Worm (Caenorhabditis elegans) whole organism, late embryonic: ENCODE measurements around the gene sek-3.

Experiments
- Y22D7AL.16 ChIP-seq: sonication (generic microtip); optimal IDR thresholded peaks from 2 replicates; lab custom pipeline; 2016; ENCODE audit warnings: missing genetic modification characterization, missing compliant biosample characterization
- che-1 ChIP-seq: sonication (generic microtip); optimal IDR thresholded peaks from 2 replicates; lab custom pipeline; 2016; ENCODE audit warnings: mild to moderate bottlenecking, missing genetic modification characterization, missing compliant biosample characterization
- hlh-8 ChIP-seq: sonication (generic microtip); optimal IDR thresholded peaks from 2 replicates; lab custom pipeline; 2016; ENCODE audit warnings: missing genotype, missing genetic modification characterization, missing compliant biosample characterization
- nhr-11 ChIP-seq: fragments of 150-350 bp; optimal IDR thresholded peaks from 2 replicates; lab custom pipeline; 2014; ENCODE audit warnings: missing biosample characterization, missing genetic modification characterization
- pha-4 ChIP-seq: fragments of 150-350 bp; optimal IDR thresholded peaks from 2 replicates; lab custom pipeline; 2018; ENCODE audit warnings: missing biosample characterization, missing genetic modification reagents, missing genetic modification characterization

DNA sequence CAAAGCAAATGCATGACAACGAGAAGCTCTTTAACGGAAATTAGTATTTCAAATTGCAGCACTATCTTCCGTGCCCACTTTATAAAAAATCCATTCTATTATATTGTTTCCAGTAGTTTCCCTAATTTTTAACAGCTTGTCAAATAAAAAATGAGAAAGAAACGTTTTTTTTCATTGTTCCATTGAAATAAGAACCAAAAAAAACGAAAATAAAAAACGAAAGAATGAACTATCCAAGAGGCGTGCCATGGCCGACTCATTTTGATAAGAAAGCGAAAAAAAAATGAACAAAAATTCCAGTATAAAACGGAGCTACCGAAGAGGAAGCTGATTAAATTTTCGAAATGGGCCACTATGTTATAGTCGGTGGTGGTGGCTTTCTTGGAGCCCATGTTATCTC is 12.8 kb upstream of the sek-3 start, which contains the start of gene hsd-2:
- TF ChIP-seq pha-4 (tag; lab: Kevin White, UChicago) (no peak), hlh-8 (tag; lab: Kevin White, UChicago) (no peak), nhr-11 (tag; lab: Kevin White, UChicago) (no peak), che-1 (tag; lab: Kevin White, UChicago) (no peak), Y22D7AL.16 (tag; lab: Kevin White, UChicago) (no peak)
